Fruit fly (Drosophila melanogaster) whole organism, embryonic: ENCODE data around the gene dyl.

ENCODE experiments used
- Bdp1 ChIP-seq: fragments of 200-800 bp; sonication (Bioruptor generic); optimal IDR thresholded peaks from 3 replicates; lab custom pipeline; 2016; ENCODE audit warnings: missing biosample characterization, missing genetic modification characterization
- CG10462 ChIP-seq: fragments of 200-800 bp; sonication (Bioruptor generic); optimal IDR thresholded peaks from 2 replicates; lab custom pipeline; 2016; ENCODE audit warnings: missing biosample characterization, missing genetic modification characterization
- CG11093 ChIP-seq: fragments of 200-800 bp; sonication (Bioruptor generic); IDR thresholded peaks from 3 replicates; pipeline ENCODE4 v1.3.6; 2022; ENCODE audit warnings: missing biosample characterization, missing genetic modification characterization
- CG11695 ChIP-seq: fragments of 200-800 bp; sonication (Bioruptor generic); IDR thresholded peaks from 3 replicates; pipeline ENCODE4 v1.3.6; 2022; ENCODE audit warnings: missing biosample characterization, missing genetic modification characterization
- CG12659 ChIP-seq: fragments of 200-800 bp; sonication (Bioruptor generic); optimal IDR thresholded peaks from 3 replicates; lab custom pipeline; 2017; ENCODE audit warnings: mild to moderate bottlenecking, missing biosample characterization, missing genetic modification reagents, missing genetic modification characterization
- CG13894 ChIP-seq: fragments of 200-800 bp; sonication (Bioruptor generic); optimal IDR thresholded peaks from 3 replicates; lab custom pipeline; 2018; ENCODE audit warnings: missing biosample characterization, mild to moderate bottlenecking, missing genetic modification characterization, moderate library complexity
- CG14860 ChIP-seq: fragments of 200-800 bp; sonication (Bioruptor generic); IDR thresholded peaks from 3 replicates; pipeline ENCODE4 v1.3.6; 2022; ENCODE audit warnings: missing biosample characterization, missing genetic modification characterization; ENCODE audit not compliant: partially characterized antibody
- CG15073 ChIP-seq: fragments of 200-800 bp; sonication (Bioruptor generic); optimal IDR thresholded peaks from 2 replicates; lab custom pipeline; 2016; ENCODE audit warnings: missing biosample characterization, missing genetic modification characterization
- CG17912 ChIP-seq: fragments of 200-800 bp; sonication (Bioruptor generic); optimal IDR thresholded peaks from 2 replicates; lab custom pipeline; 2018; ENCODE audit warnings: missing biosample characterization, mild to moderate bottlenecking, missing genetic modification characterization
- CG3163 ChIP-seq: fragments of 200-800 bp; sonication (Bioruptor generic); optimal IDR thresholded peaks from 3 replicates; lab custom pipeline; 2016; ENCODE audit warnings: missing biosample characterization, missing genetic modification characterization
- CG32532 ChIP-seq: fragments of 200-800 bp; sonication (Bioruptor generic); IDR thresholded peaks from 2 replicates; pipeline ENCODE4 v1.3.6; 2022; ENCODE audit warnings: missing biosample characterization, missing genetic modification characterization
- CG33557 ChIP-seq: fragments of 200-800 bp; sonication (Bioruptor generic); optimal IDR thresholded peaks from 2 replicates; lab custom pipeline; 2019; ENCODE audit warnings: missing biosample characterization, mild to moderate bottlenecking, missing genetic modification characterization, moderate library complexity
- CG4282 ChIP-seq: fragments of 200-800 bp; sonication (Bioruptor generic); optimal IDR thresholded peaks from 2 replicates; lab custom pipeline; 2016; ENCODE audit warnings: missing biosample characterization, missing genetic modification characterization
- CG4854 ChIP-seq: fragments of 200-800 bp; sonication (Bioruptor generic); optimal IDR thresholded peaks from 2 replicates; lab custom pipeline; 2016; ENCODE audit warnings: missing biosample characterization, missing genetic modification characterization, inconsistent platforms
- CG6689 ChIP-seq: fragments of 200-800 bp; sonication (Bioruptor generic); IDR thresholded peaks from 2 replicates; pipeline ENCODE4 v1.3.6; 2022; ENCODE audit warnings: missing biosample characterization, missing genetic modification characterization
- CG6791 ChIP-seq: fragments of 200-800 bp; sonication (Bioruptor generic); IDR thresholded peaks from 3 replicates; pipeline ENCODE4 v1.3.6; 2022; ENCODE audit warnings: missing biosample characterization, missing genetic modification characterization; ENCODE audit not compliant: partially characterized antibody
- CG6854 ChIP-seq: fragments of 200-800 bp; sonication (Bioruptor generic); optimal IDR thresholded peaks from 3 replicates; lab custom pipeline; 2017; ENCODE audit warnings: missing biosample characterization, mild to moderate bottlenecking, missing genetic modification characterization
- CG7987 ChIP-seq: fragments of 200-800 bp; sonication (Bioruptor generic); optimal IDR thresholded peaks from 2 replicates; lab custom pipeline; 2018; ENCODE audit warnings: missing biosample characterization, mild to moderate bottlenecking, missing genetic modification characterization, moderate library complexity
- CHES-1-like ChIP-seq: fragments of 200-800 bp; sonication (Bioruptor generic); optimal IDR thresholded peaks from 2 replicates; lab custom pipeline; 2016; ENCODE audit warnings: missing biosample characterization, missing genetic modification characterization
- Dll ChIP-seq: fragments of 200-800 bp; sonication (Bioruptor generic); IDR thresholded peaks from 4 replicates; pipeline ENCODE4 v1.3.6; 2022; ENCODE audit warnings: missing biosample characterization, missing genetic modification characterization; ENCODE audit not compliant: partially characterized antibody
- Ets97D ChIP-seq: fragments of 200-800 bp; sonication (Bioruptor generic); optimal IDR thresholded peaks from 3 replicates; lab custom pipeline; 2016; ENCODE audit warnings: missing biosample characterization, missing genetic modification characterization
- HLHmδ ChIP-seq: fragments of 200-800 bp; sonication (Bioruptor generic); optimal IDR thresholded peaks from 2 replicates; lab custom pipeline; 2018; ENCODE audit warnings: missing biosample characterization, mild to moderate bottlenecking, missing genetic modification characterization, moderate library complexity
- Hand ChIP-seq: fragments of 200-800 bp; sonication (Bioruptor generic); optimal IDR thresholded peaks from 2 replicates; lab custom pipeline; 2017; ENCODE audit warnings: mild to moderate bottlenecking, missing biosample characterization, missing genetic modification reagents, missing genetic modification characterization
- Jarid2 ChIP-seq: fragments of 200-800 bp; sonication (Bioruptor generic); optimal IDR thresholded peaks from 3 replicates; lab custom pipeline; 2017; ENCODE audit warnings: mild to moderate bottlenecking, missing biosample characterization, missing genetic modification reagents, missing genetic modification characterization
- NFAT ChIP-seq: fragments of 200-800 bp; sonication (Bioruptor generic); IDR thresholded peaks from 2 replicates; pipeline ENCODE4 v1.3.6; 2022; ENCODE audit warnings: missing biosample characterization, missing genetic modification characterization
- Opbp ChIP-seq: fragments of 200-800 bp; sonication (Bioruptor generic); IDR thresholded peaks from 3 replicates; pipeline ENCODE4 v1.3.6; 2022; ENCODE audit warnings: missing biosample characterization, missing genetic modification characterization; ENCODE audit not compliant: partially characterized antibody
- PHDP ChIP-seq: fragments of 200-800 bp; sonication (Bioruptor generic); optimal IDR thresholded peaks from 3 replicates; lab custom pipeline; 2018; ENCODE audit warnings: missing biosample characterization, mild to moderate bottlenecking, missing genetic modification characterization, moderate library complexity
- Scr ChIP-seq: fragments of 200-800 bp; sonication (Bioruptor generic); IDR thresholded peaks from 2 replicates; pipeline ENCODE4 v1.3.6; 2022; ENCODE audit warnings: missing biosample characterization, missing genetic modification characterization; ENCODE audit not compliant: partially characterized antibody
- Trl ChIP-seq, 3 experiments: fragments of >200 bp in 2 of 3; fragments of 200-800 bp in 1 of 3; sonication (Bioruptor generic) in 1 of 3; optimal IDR thresholded peaks; 2 replicates in 1 of 3; 3 replicates in 2 of 3; lab custom pipeline; 2016 to 2017; ENCODE audit warnings: missing biosample characterization in 1 of 3, missing genetic modification characterization in 1 of 3
- Vsx1 ChIP-seq: fragments of 200-800 bp; sonication (Bioruptor generic); optimal IDR thresholded peaks from 2 replicates; lab custom pipeline; 2017; ENCODE audit warnings: missing biosample characterization, mild to moderate bottlenecking, missing genetic modification characterization, missing genetic modification reagents
- Xrp1 ChIP-seq: fragments of 200-800 bp; sonication (Bioruptor generic); IDR thresholded peaks from 2 replicates; pipeline ENCODE4 v1.3.6; 2022; ENCODE audit warnings: missing biosample characterization, missing genetic modification characterization
- aop ChIP-seq: fragments of 200-800 bp; sonication (Bioruptor generic); IDR thresholded peaks from 2 replicates; pipeline ENCODE4 v1.3.6; 2022; ENCODE audit warnings: missing biosample characterization, missing genetic modification characterization
- ara ChIP-seq: fragments of 200-800 bp; sonication (Bioruptor generic); IDR thresholded peaks from 2 replicates; pipeline ENCODE4 v1.3.6; 2022; ENCODE audit warnings: missing biosample characterization, missing genetic modification characterization
- bbx ChIP-seq: fragments of 200-800 bp; sonication (Bioruptor generic); IDR thresholded peaks from 2 replicates; pipeline ENCODE4 v1.3.6; 2022; ENCODE audit warnings: missing biosample characterization, missing genetic modification characterization; ENCODE audit not compliant: partially characterized antibody
- bcd ChIP-seq: fragments of 200-800 bp; sonication (Bioruptor generic); optimal IDR thresholded peaks from 2 replicates; lab custom pipeline; 2017; ENCODE audit warnings: missing biosample characterization, mild to moderate bottlenecking, missing genetic modification characterization
- cato ChIP-seq: fragments of 200-800 bp; sonication (Bioruptor generic); optimal IDR thresholded peaks from 2 replicates; lab custom pipeline; 2016; ENCODE audit warnings: missing biosample characterization, missing genetic modification characterization, borderline replicate concordance
- chm ChIP-seq: fragments of 200-800 bp; sonication (Bioruptor generic); IDR thresholded peaks from 2 replicates; pipeline ENCODE4 v1.3.6; 2022; ENCODE audit warnings: missing biosample characterization, missing genetic modification characterization
- ci ChIP-seq: fragments of 200-800 bp; sonication (Bioruptor generic); IDR thresholded peaks from 3 replicates; pipeline ENCODE4 v1.3.6; 2022; ENCODE audit warnings: missing biosample characterization, missing genetic modification characterization
- emc ChIP-seq: fragments of 200-800 bp; sonication (Bioruptor generic); optimal IDR thresholded peaks from 2 replicates; lab custom pipeline; 2016; ENCODE audit warnings: missing biosample characterization, missing genetic modification characterization
- ftz-f1 ChIP-seq: fragments of 200-800 bp; sonication (Bioruptor generic); optimal IDR thresholded peaks from 2 replicates; lab custom pipeline; 2016; ENCODE audit warnings: missing biosample characterization, missing genetic modification characterization
- grn ChIP-seq: fragments of 200-800 bp; sonication (Bioruptor generic); optimal IDR thresholded peaks from 3 replicates; lab custom pipeline; 2017; ENCODE audit warnings: missing biosample characterization, missing genetic modification characterization
- knrl ChIP-seq: fragments of 200-800 bp; sonication (Bioruptor generic); IDR thresholded peaks from 3 replicates; pipeline ENCODE4 v1.3.6; 2022; ENCODE audit warnings: missing biosample characterization, missing genetic modification characterization; ENCODE audit not compliant: partially characterized antibody
- lbe ChIP-seq: fragments of 200-800 bp; sonication (Bioruptor generic); optimal IDR thresholded peaks from 2 replicates; lab custom pipeline; 2016; ENCODE audit warnings: missing biosample characterization, mild to moderate bottlenecking, missing genetic modification characterization
- oc ChIP-seq: fragments of 200-800 bp; sonication (Bioruptor generic); optimal IDR thresholded peaks from 2 replicates; lab custom pipeline; 2018; ENCODE audit warnings: missing biosample characterization, mild to moderate bottlenecking, missing genetic modification characterization, moderate library complexity
- phol ChIP-seq: fragments of 200-800 bp; sonication (Bioruptor generic); optimal IDR thresholded peaks from 3 replicates; lab custom pipeline; 2018; ENCODE audit warnings: missing biosample characterization, mild to moderate bottlenecking, missing genetic modification characterization, moderate library complexity
- pum ChIP-seq: fragments of 200-800 bp; sonication (Bioruptor generic); optimal IDR thresholded peaks from 2 replicates; lab custom pipeline; 2016; ENCODE audit warnings: missing biosample characterization, missing genetic modification characterization
- sens ChIP-seq: fragments of 200-800 bp; sonication (Bioruptor generic); peaks from one replicate; lab custom pipeline; 2016; ENCODE audit warnings: missing biosample characterization, missing genetic modification characterization
- sug ChIP-seq: fragments of 200-800 bp; optimal IDR thresholded peaks from 2 replicates; lab custom pipeline; 2019; ENCODE audit warnings: missing biosample characterization, mild to moderate bottlenecking, missing genetic modification characterization, moderate library complexity
- tx ChIP-seq: fragments of 200-800 bp; sonication (Bioruptor generic); optimal IDR thresholded peaks from 2 replicates; lab custom pipeline; 2016; ENCODE audit warnings: missing biosample characterization, missing genetic modification characterization
- vvl ChIP-seq: fragments of 200-800 bp; sonication (Bioruptor generic); IDR thresholded peaks from 2 replicates; pipeline ENCODE4 v1.3.6; 2022; ENCODE audit warnings: missing biosample characterization, missing genetic modification characterization

dyl gene

DNA sequence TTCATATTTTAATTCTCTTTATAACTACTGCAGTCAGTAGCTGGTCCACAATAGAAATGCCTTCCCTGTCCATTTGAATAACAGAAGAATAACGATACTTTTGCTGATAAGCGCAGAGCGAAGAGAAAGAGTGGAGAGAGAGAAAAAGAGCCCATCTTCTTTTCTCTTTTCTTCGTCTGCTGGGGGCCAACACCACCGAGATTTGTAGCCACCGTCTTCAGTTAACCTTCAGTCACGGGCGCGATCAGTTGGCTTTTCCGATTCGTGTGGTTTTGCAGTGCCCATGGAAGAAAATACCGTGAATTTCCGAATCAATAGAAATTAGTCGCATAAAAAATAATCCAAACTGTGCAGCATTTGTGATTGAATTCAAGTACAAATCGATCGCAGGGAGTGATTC, 44.0 kb downstream of the dyl start, which contains the start of gene CG1273:
Gene CG1273 (plus strand): TSS at position 218 of the 400 bp plus-strand sequence.
- TF ChIP-seq vvl (GFP tag; lab: Robert Waterston, UW) = 0 out of 2 replicates have a peak, but pooled peaks have one; percentile 47
- TF ChIP-seq grn (GFP tag; lab: Kevin White, UChicago) = no peak
- no peak for TF ChIP-seq ftz-f1 (GFP tag; lab: Kevin White, UChicago)
- TF ChIP-seq Scr = no peak
- TF ChIP-seq CG3163 = peak; percentile 67
- TF ChIP-seq CG4282 (GFP tag; lab: Kevin White, UChicago) = no peak
- peak; percentile 16 for TF ChIP-seq sug
- TF ChIP-seq emc (GFP tag; lab: Kevin White, UChicago) = no peak
- TF ChIP-seq Xrp1 = 0 out of 2 replicates have a peak, but pooled peaks have one; percentile 6
- TF ChIP-seq Hand (GFP tag; lab: Kevin White, UChicago) = no peak
- no peak for TF ChIP-seq cato (GFP tag; lab: Kevin White, UChicago)
- TF ChIP-seq CG11695 (GFP tag; lab: Robert Waterston, UW) = no peak
- no peak for TF ChIP-seq CG13894 (tag; lab: Kevin White, UChicago)
- TF ChIP-seq oc (tag; lab: Kevin White, UChicago) = peak; percentile 55
- no peak for TF ChIP-seq CG4854 (GFP tag; lab: Kevin White, UChicago)
- TF ChIP-seq Opbp (GFP tag; lab: Robert Waterston, UW) = 0 out of 3 replicates have a peak, but pooled peaks have one; percentile 36
- 0 out of 3 replicates have a peak, but pooled peaks have one; percentile 9 for TF ChIP-seq ci (GFP tag; lab: Robert Waterston, UW)
- no peak for TF ChIP-seq pum (GFP tag; lab: Kevin White, UChicago)
- TF ChIP-seq CG12659 (GFP tag; lab: Kevin White, UChicago) = no peak
- TF ChIP-seq HLHmδ (GFP tag; lab: Kevin White, UChicago) = peak; percentile 15
- no peak for TF ChIP-seq bcd (GFP tag; lab: Kevin White, UChicago)
- TF ChIP-seq CG32532 (GFP tag; lab: Robert Waterston, UW) = no peak
- no peak for TF ChIP-seq Bdp1 (GFP tag; lab: Kevin White, UChicago)
- TF ChIP-seq tx (GFP tag; lab: Kevin White, UChicago) = no peak
- no peak for TF ChIP-seq CG17912 (GFP tag; lab: Kevin White, UChicago)
- no peak for TF ChIP-seq CG14860 (GFP tag; lab: Robert Waterston, UW)
- TF ChIP-seq knrl (GFP tag; lab: Robert Waterston, UW) = peak; percentile 23; the same call in 1 of the 3 replicates
- TF ChIP-seq CG11093 (GFP tag; lab: Robert Waterston, UW) = no peak
- no peak for TF ChIP-seq CHES-1-like (GFP tag; lab: Kevin White, UChicago)
- TF ChIP-seq CG6791 = peak; percentile 47; the same call in 1 of the 3 replicates
- TF ChIP-seq Ets97D (GFP tag; lab: Kevin White, UChicago) = no peak
- TF ChIP-seq CG10462 (GFP tag; lab: Kevin White, UChicago) = peak; percentile 27
- no peak for TF ChIP-seq aop (GFP tag; lab: Robert Waterston, UW)
- TF ChIP-seq CG33557 = no peak
- no peak for TF ChIP-seq CG6854
- TF ChIP-seq phol = no peak
- TF ChIP-seq NFAT (GFP tag; lab: Robert Waterston, UW) = no peak
- peak; percentile 67 for TF ChIP-seq sens
- no peak for TF ChIP-seq CG15073 (GFP tag; lab: Kevin White, UChicago)
- peak in 1 of 2 experiments; percentile 64 for TF ChIP-seq Trl (optimal IDR thresholded peaks at IDR 0.05; lab: Kevin White, UChicago)
- no peak for TF ChIP-seq Trl (GFP tag; optimal IDR thresholded peaks at IDR 0.05; lab: Kevin White, UChicago)
- TF ChIP-seq Dll (GFP tag; lab: Robert Waterston, UW) = no peak
- TF ChIP-seq ara = peak; percentile 48; the same call in 1 of the 2 replicates
- no peak for TF ChIP-seq Vsx1 (GFP tag; lab: Kevin White, UChicago)
- peak; percentile 28 for TF ChIP-seq Jarid2 (GFP tag; lab: Kevin White, UChicago)
- peak; percentile 46; the same call in 1 of the 2 replicates for TF ChIP-seq chm
- peak; percentile 15; the same call in 1 of the 2 replicates for TF ChIP-seq bbx
- no peak for TF ChIP-seq CG6689 (GFP tag; lab: Robert Waterston, UW)
- TF ChIP-seq lbe = no peak
- TF ChIP-seq PHDP (tag; lab: Kevin White, UChicago) = no peak
- TF ChIP-seq CG7987 (GFP tag; lab: Kevin White, UChicago) = no peak
